Worm (Caenorhabditis elegans) whole organism, young adult: ENCODE results near the gene C28H8.7.
A peak's percentile ranks its signal among the peaks of the same experiment; 100 is the strongest.

ENCODE experiments used
- B0035.1 ChIP-seq: sonication (generic microtip); optimal IDR thresholded peaks from 2 replicates; lab custom pipeline; 2016; ENCODE audit warnings: missing genetic modification characterization, mild to moderate bottlenecking, missing compliant biosample characterization, missing genotype, missing genetic modification reagents
- F10E7.11 ChIP-seq: sonication (generic microtip); optimal IDR thresholded peaks from 2 replicates; lab custom pipeline; 2017; ENCODE audit warnings: mild to moderate bottlenecking, missing genetic modification characterization, moderate library complexity, missing compliant biosample characterization
- F22D6.2 ChIP-seq: sonication (generic microtip); optimal IDR thresholded peaks from 2 replicates; lab custom pipeline; 2016; ENCODE audit warnings: mild to moderate bottlenecking, missing genetic modification characterization, missing compliant biosample characterization
- F49E8.2 ChIP-seq: sonication (generic microtip); optimal IDR thresholded peaks from 3 replicates; lab custom pipeline; 2017; ENCODE audit warnings: missing genetic modification characterization, mild to moderate bottlenecking, missing compliant biosample characterization, antibody characterized with exemption, moderate library complexity; ENCODE audit not compliant: insufficient read depth
- F55B11.4 ChIP-seq: sonication (generic microtip); optimal IDR thresholded peaks from 2 replicates; lab custom pipeline; 2016; ENCODE audit warnings: missing compliant biosample characterization, missing genetic modification characterization, borderline replicate concordance; ENCODE audit not compliant: insufficient read depth
- K11D2.4 ChIP-seq: fragments of 200-800 bp; sonication (Bioruptor generic); IDR thresholded peaks from 2 replicates; pipeline ENCODE4 v1.3.6; 2022; ENCODE audit warnings: missing genetic modification reagents, missing genetic modification characterization, missing compliant biosample characterization
- T07F8.4 ChIP-seq: sonication (generic microtip); optimal IDR thresholded peaks from 2 replicates; lab custom pipeline; 2016; ENCODE audit warnings: mild to moderate bottlenecking, missing genetic modification characterization, moderate library complexity, missing compliant biosample characterization
- Y53F4B.3 ChIP-seq: fragments of 200-800 bp; sonication (Bioruptor generic); IDR thresholded peaks from 2 replicates; pipeline ENCODE4 v1.3.6; 2022; ENCODE audit warnings: missing genetic modification reagents, missing genetic modification characterization, missing compliant biosample characterization
- Y53G8AR.9 ChIP-seq: fragments of 200-800 bp; sonication (Bioruptor generic); conservative IDR thresholded peaks from 2 replicates; pipeline ENCODE4 v1.3.6; 2022; ENCODE audit warnings: missing genetic modification reagents, missing genetic modification characterization, missing compliant biosample characterization
- aptf-3 ChIP-seq: fragments of 200-800 bp; sonication (Bioruptor generic); IDR thresholded peaks from 2 replicates; pipeline ENCODE4 v1.3.6; 2022; ENCODE audit warnings: missing genetic modification characterization, missing compliant biosample characterization
- athp-1 ChIP-seq: sonication (generic microtip); optimal IDR thresholded peaks from 2 replicates; lab custom pipeline; 2017; ENCODE audit warnings: mild to moderate bottlenecking, missing genetic modification characterization, missing compliant biosample characterization
- attf-5 ChIP-seq: fragments of 200-800 bp; sonication (Bioruptor generic); optimal IDR thresholded peaks from 2 replicates; lab custom pipeline; 2018; ENCODE audit warnings: mild to moderate bottlenecking, missing genetic modification characterization, missing compliant biosample characterization
- bed-2 ChIP-seq: fragments of 200-800 bp; sonication (Bioruptor generic); IDR thresholded peaks from 2 replicates; pipeline ENCODE4 v1.3.6; 2022; ENCODE audit warnings: missing genetic modification reagents, missing genetic modification characterization, missing compliant biosample characterization
- cebp-2 ChIP-seq: fragments of 200-800 bp; sonication (Bioruptor generic); IDR thresholded peaks from 2 replicates; pipeline ENCODE4 v1.3.6; 2022; ENCODE audit warnings: missing genetic modification characterization, missing compliant biosample characterization
- ceh-58 ChIP-seq: fragments of 200-800 bp; sonication (Bioruptor generic); IDR thresholded peaks from 2 replicates; pipeline ENCODE4 v1.3.6; 2022; ENCODE audit warnings: missing genetic modification characterization, missing compliant biosample characterization
- chd-7 ChIP-seq: sonication (generic microtip); optimal IDR thresholded peaks from 2 replicates; lab custom pipeline; 2016; ENCODE audit warnings: mild to moderate bottlenecking, missing genetic modification characterization, moderate library complexity, missing compliant biosample characterization
- efl-1 ChIP-seq: fragments of 150-350 bp; optimal IDR thresholded peaks from 2 replicates; lab custom pipeline; 2014; ENCODE audit warnings: missing biosample characterization, missing genetic modification reagents, missing genetic modification characterization
- egl-18 ChIP-seq: fragments of 200-800 bp; sonication (Bioruptor generic); IDR thresholded peaks from 2 replicates; pipeline ENCODE4 v1.3.6; 2022; ENCODE audit warnings: missing genetic modification reagents, missing genetic modification characterization, missing compliant biosample characterization
- hlh-26 ChIP-seq: fragments of 200-800 bp; sonication (Bioruptor generic); conservative IDR thresholded peaks from 2 replicates; pipeline ENCODE4 v1.3.6; 2022; ENCODE audit warnings: missing genetic modification reagents, missing genetic modification characterization, missing compliant biosample characterization
- let-526 ChIP-seq: fragments of 200-800 bp; sonication (Bioruptor generic); IDR thresholded peaks from 2 replicates; pipeline ENCODE4 v1.3.6; 2022; ENCODE audit warnings: missing genetic modification reagents, missing genetic modification characterization, missing compliant biosample characterization
- lsl-1 ChIP-seq: fragments of 200-800 bp; sonication (Bioruptor generic); optimal IDR thresholded peaks from 2 replicates; lab custom pipeline; 2018; ENCODE audit warnings: mild to moderate bottlenecking, missing genetic modification characterization, moderate library complexity, missing compliant biosample characterization
- lsy-27 ChIP-seq: sonication (generic microtip); optimal IDR thresholded peaks from 2 replicates; lab custom pipeline; 2017; ENCODE audit warnings: missing genetic modification characterization, mild to moderate bottlenecking, missing compliant biosample characterization, antibody characterized with exemption, missing genotype, borderline replicate concordance; ENCODE audit not compliant: insufficient read depth
- madf-3 ChIP-seq: fragments of 200-800 bp; sonication (Bioruptor generic); IDR thresholded peaks from 2 replicates; pipeline ENCODE4 v1.3.6; 2022; ENCODE audit warnings: missing genetic modification reagents, missing genetic modification characterization, missing compliant biosample characterization
- mel-28 ChIP-seq: sonication (generic microtip); optimal IDR thresholded peaks from 2 replicates; lab custom pipeline; 2016; ENCODE audit warnings: borderline replicate concordance, mild to moderate bottlenecking, missing genetic modification characterization, missing compliant biosample characterization
- mes-4 ChIP-seq: sonication (generic microtip); optimal IDR thresholded peaks from 2 replicates; lab custom pipeline; 2016; ENCODE audit warnings: missing genotype, missing genetic modification characterization, missing compliant biosample characterization
- nfya-1 ChIP-seq: sonication (generic microtip); optimal IDR thresholded peaks from 2 replicates; lab custom pipeline; 2017; ENCODE audit warnings: antibody characterized with exemption, missing compliant biosample characterization, missing genetic modification characterization, borderline replicate concordance; ENCODE audit not compliant: insufficient read depth
- nfya-2 ChIP-seq: fragments of 200-800 bp; sonication (Bioruptor generic); IDR thresholded peaks from 2 replicates; pipeline ENCODE4 v1.3.6; 2022; ENCODE audit warnings: missing genetic modification reagents, missing genetic modification characterization, missing compliant biosample characterization
- pha-4 ChIP-seq: fragments of 150-350 bp; sonication (generic microtip); optimal IDR thresholded peaks from 2 replicates; lab custom pipeline; 2014; ENCODE audit warnings: missing biosample characterization, missing genetic modification reagents, missing genetic modification characterization
- rec-8 ChIP-seq, 2 experiments: sonication (generic microtip); optimal IDR thresholded peaks; 2 replicates each; lab custom pipeline; 2016; ENCODE audit warnings: mild to moderate bottlenecking in 2 of 2, missing genetic modification characterization in 2 of 2, missing genetic modification reagents in 2 of 2, missing genotype in 2 of 2, missing biosample characterization in 1 of 2, missing compliant biosample characterization in 1 of 2, moderate library complexity in 1 of 2
- rpc-1 ChIP-seq, 2 experiments: fragments of 150-350 bp in 1 of 2; sonication (generic microtip) in 1 of 2; optimal IDR thresholded peaks; 2 replicates each; lab custom pipeline; 2014 to 2018; ENCODE audit warnings: missing biosample characterization in 1 of 2, missing genetic modification characterization in 1 of 2, missing genetic modification reagents in 1 of 2, missing genotype in 1 of 2
- snpc-1.3 ChIP-seq: sonication (generic microtip); optimal IDR thresholded peaks from 2 replicates; lab custom pipeline; 2017; ENCODE audit warnings: missing genetic modification characterization, mild to moderate bottlenecking, missing compliant biosample characterization, antibody characterized with exemption, moderate library complexity, missing genotype, missing genetic modification reagents; ENCODE audit not compliant: insufficient read depth
- snpc-3.4 ChIP-seq: sonication (generic microtip); optimal IDR thresholded peaks from 2 replicates; lab custom pipeline; 2017; ENCODE audit warnings: missing genetic modification characterization, mild to moderate bottlenecking, missing compliant biosample characterization, antibody characterized with exemption, moderate library complexity, missing genotype, missing genetic modification reagents
- unc-62 ChIP-seq: fragments of 150-350 bp; optimal IDR thresholded peaks from 2 replicates; lab custom pipeline; 2014; ENCODE audit warnings: missing biosample characterization, missing genetic modification reagents, missing genetic modification characterization
- zim-3 ChIP-seq: sonication (generic microtip); optimal IDR thresholded peaks from 2 replicates; lab custom pipeline; 2017; ENCODE audit warnings: mild to moderate bottlenecking, missing genetic modification characterization, moderate library complexity, missing compliant biosample characterization
- ztf-22 ChIP-seq: fragments of 200-800 bp; sonication (Bioruptor generic); optimal IDR thresholded peaks from 2 replicates; lab custom pipeline; 2018; ENCODE audit warnings: mild to moderate bottlenecking, missing genetic modification characterization, moderate library complexity, missing compliant biosample characterization
- ztf-26 ChIP-seq: sonication (generic microtip); optimal IDR thresholded peaks from 2 replicates; lab custom pipeline; 2017; ENCODE audit warnings: missing genetic modification characterization, missing compliant biosample characterization

C28H8.7 gene

ce11 chrIII:5898631-5899030 is 11.8 kb upstream of the C28H8.7 start:
- no peak for TF ChIP-seq F22D6.2
- no peak for TF ChIP-seq mel-28 (tag; lab: Kevin White, UChicago)
- no peak for TF ChIP-seq snpc-1.3 (tag; lab: Kevin White, UChicago)
- no peak for TF ChIP-seq athp-1 (tag; lab: Kevin White, UChicago)
- no peak for TF ChIP-seq cebp-2 (GFP tag; lab: Robert Waterston, UW)
- no peak for TF ChIP-seq ztf-26
- TF ChIP-seq zim-3 = no peak
- no peak for TF ChIP-seq nfya-2 (GFP tag; lab: Robert Waterston, UW)
- no peak for TF ChIP-seq ztf-22 (GFP tag; lab: Kevin White, UChicago)

DNA sequence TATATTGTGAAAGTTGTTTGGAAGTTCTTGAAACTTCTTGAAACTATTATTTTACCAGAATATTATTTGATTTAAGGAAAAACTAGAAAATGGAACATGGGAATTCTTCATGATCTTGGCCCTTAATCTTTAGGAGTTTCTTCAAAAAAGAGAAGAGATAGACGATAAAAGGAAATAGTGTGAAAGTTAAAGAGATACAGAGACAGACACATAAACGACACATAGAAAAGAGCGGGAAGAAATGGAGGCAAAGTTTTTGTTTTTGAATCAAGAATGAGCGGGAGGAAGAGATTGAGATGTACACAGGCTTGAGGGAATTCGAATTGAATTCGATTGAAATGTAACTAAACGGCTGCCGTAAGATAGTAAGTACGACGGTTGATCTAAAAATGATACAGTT is 10.7 kb upstream of the C28H8.7 start:
- TF ChIP-seq efl-1 (GFP tag; lab: Kevin White, UChicago) (peak; percentile 30), pha-4 (tag; lab: Kevin White, UChicago) (no peak), Y53F4B.3 (GFP tag; lab: Robert Waterston, UW) (no peak), nfya-2 (GFP tag; lab: Robert Waterston, UW) (no peak)

ce11 chrIII:5895913-5896312 is 9.1 kb upstream of the C28H8.7 start, which contains the start of gene pxl-1:
Gene pxl-1, minus strand, starts transcription at chrIII:5896013.
- no peak for TF ChIP-seq F10E7.11 (tag; lab: Kevin White, UChicago)
- TF ChIP-seq T07F8.4 (tag; lab: Kevin White, UChicago) = no peak
- no peak for TF ChIP-seq K11D2.4 (GFP tag; lab: Robert Waterston, UW)
- TF ChIP-seq B0035.1 = no peak
- TF ChIP-seq ceh-58 (GFP tag; lab: Robert Waterston, UW) = no peak
- TF ChIP-seq let-526 = no peak
- no peak for TF ChIP-seq attf-5 (GFP tag; lab: Kevin White, UChicago)
- no peak for TF ChIP-seq lsy-27 (tag; lab: Kevin White, UChicago)
- no peak for TF ChIP-seq efl-1 (GFP tag; lab: Kevin White, UChicago)
- TF ChIP-seq aptf-3 (GFP tag; lab: Robert Waterston, UW) = no peak
- TF ChIP-seq snpc-1.3 (tag; lab: Kevin White, UChicago) = no peak

DNA sequence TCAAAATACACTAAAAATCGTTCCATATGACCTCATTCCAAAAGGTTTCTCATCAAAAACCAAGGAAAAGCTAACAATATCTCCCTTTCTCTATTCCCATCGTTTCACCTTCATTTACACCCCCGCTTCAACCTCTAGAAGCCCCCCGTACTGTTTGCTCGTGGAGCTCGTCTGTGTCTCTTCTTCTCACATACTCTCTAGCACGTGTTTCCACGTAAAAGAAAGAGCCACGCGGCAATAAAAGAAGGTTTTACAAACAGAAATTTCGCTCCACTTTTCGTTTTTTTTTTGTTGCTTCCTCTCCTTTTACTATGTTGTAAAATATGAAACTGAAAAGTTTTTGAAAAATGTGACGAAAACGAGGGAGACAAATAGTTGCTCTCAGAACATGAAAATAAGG is 6.1 kb upstream of the C28H8.7 start:
- peak; percentile 63 for TF ChIP-seq pha-4 (tag; lab: Kevin White, UChicago)
- no peak for TF ChIP-seq F55B11.4 (tag; lab: Kevin White, UChicago)
- TF ChIP-seq, all 124 proteins: peak for 1

- TF ChIP-seq rpc-1 (optimal IDR thresholded peaks at IDR 0.05; lab: Kevin White, UChicago) (no peak), rpc-1 (tag; optimal IDR thresholded peaks at IDR 0.05; lab: Kevin White, UChicago) (no peak), F10E7.11 (tag; lab: Kevin White, UChicago) (no peak), lsl-1 (GFP tag; lab: Kevin White, UChicago) (no peak), egl-18 (GFP tag; lab: Robert Waterston, UW) (no peak), hlh-26 (GFP tag; lab: Robert Waterston, UW) (no peak)
These were observed 1.9 kb upstream of the C28H8.7 start, which contains the start of gene C28H8.8 for ce11 chrIII:5888675-5889074. Gene C28H8.8, minus strand, starts transcription at chrIII:5888775.

ce11 chrIII:5884459-5884858 is 2.3 kb downstream of the C28H8.7 start:
- TF ChIP-seq snpc-3.4 (tag; lab: Kevin White, UChicago) (no peak), rec-8 (tag; optimal IDR thresholded peaks at IDR 0.05; lab: Kevin White, UChicago) (no peak), bed-2 (GFP tag; lab: Robert Waterston, UW) (no peak), let-526 (no peak), chd-7 (tag; lab: Kevin White, UChicago) (no peak), Y53G8AR.9 (GFP tag; lab: Robert Waterston, UW) (no peak), F49E8.2 (tag; lab: Kevin White, UChicago) (no peak), nfya-1 (tag; lab: Kevin White, UChicago) (no peak), unc-62 (GFP tag; lab: Kevin White, UChicago) (no peak), F55B11.4 (tag; lab: Kevin White, UChicago) (no peak), attf-5 (GFP tag; lab: Kevin White, UChicago) (no peak), ztf-22 (GFP tag; lab: Kevin White, UChicago) (no peak), madf-3 (GFP tag; lab: Robert Waterston, UW) (no peak), mes-4 (tag; lab: Kevin White, UChicago) (no peak)
- TF ChIP-seq, all 124 proteins: peak for 0
